Worm (Caenorhabditis elegans) whole organism, late embryonic: Measurements from ENCODE around the gene F35G2.3.

Experiments
- C08G9.2 ChIP-seq: sonication (generic microtip); optimal IDR thresholded peaks from 2 replicates; lab custom pipeline; 2016; ENCODE audit warnings: mild to moderate bottlenecking, missing genetic modification characterization, moderate library complexity, missing compliant biosample characterization
- ceh-14 ChIP-seq: sonication (generic microtip); optimal IDR thresholded peaks from 2 replicates; lab custom pipeline; 2016; ENCODE audit warnings: missing genotype, missing genetic modification characterization, missing compliant biosample characterization
- ceh-31 ChIP-seq: sonication (generic microtip); optimal IDR thresholded peaks from 2 replicates; lab custom pipeline; 2016; ENCODE audit warnings: missing genetic modification characterization, missing compliant biosample characterization
- ceh-34 ChIP-seq: sonication (generic microtip); optimal IDR thresholded peaks from 2 replicates; lab custom pipeline; 2016; ENCODE audit warnings: mild to moderate bottlenecking, missing genetic modification characterization, missing compliant biosample characterization
- dmd-4 ChIP-seq: sonication (generic microtip); optimal IDR thresholded peaks from 2 replicates; lab custom pipeline; 2016; ENCODE audit warnings: borderline replicate concordance, missing genetic modification characterization, missing compliant biosample characterization
- fkh-6 ChIP-seq: sonication (generic microtip); optimal IDR thresholded peaks from 2 replicates; lab custom pipeline; 2016; ENCODE audit warnings: missing genetic modification characterization, missing compliant biosample characterization
- nfya-1 ChIP-seq: sonication (generic microtip); optimal IDR thresholded peaks from 2 replicates; lab custom pipeline; 2017; ENCODE audit warnings: missing genetic modification characterization, mild to moderate bottlenecking, missing compliant biosample characterization, antibody characterized with exemption, moderate library complexity
- nhr-11 ChIP-seq: fragments of 150-350 bp; optimal IDR thresholded peaks from 2 replicates; lab custom pipeline; 2014; ENCODE audit warnings: missing biosample characterization, missing genetic modification characterization
- pag-3 ChIP-seq: sonication (generic microtip); optimal IDR thresholded peaks from 2 replicates; lab custom pipeline; 2016; ENCODE audit warnings: missing compliant biosample characterization, missing genetic modification characterization, borderline replicate concordance
- pax-1 ChIP-seq: fragments of 150-350 bp; optimal IDR thresholded peaks from 2 replicates; lab custom pipeline; 2014; ENCODE audit warnings: missing biosample characterization, missing genetic modification characterization
- ref-2 ChIP-seq: sonication (generic microtip); optimal IDR thresholded peaks from 2 replicates; lab custom pipeline; 2016; ENCODE audit warnings: missing genetic modification characterization, missing compliant biosample characterization
- tbx-2 ChIP-seq: sonication (generic microtip); optimal IDR thresholded peaks from 2 replicates; lab custom pipeline; 2016; ENCODE audit warnings: missing genetic modification characterization, missing compliant biosample characterization
- unc-42 ChIP-seq: sonication (generic microtip); optimal IDR thresholded peaks from 2 replicates; lab custom pipeline; 2016; ENCODE audit warnings: missing genotype, missing genetic modification characterization, missing compliant biosample characterization

The F35G2.3 gene

DNA sequence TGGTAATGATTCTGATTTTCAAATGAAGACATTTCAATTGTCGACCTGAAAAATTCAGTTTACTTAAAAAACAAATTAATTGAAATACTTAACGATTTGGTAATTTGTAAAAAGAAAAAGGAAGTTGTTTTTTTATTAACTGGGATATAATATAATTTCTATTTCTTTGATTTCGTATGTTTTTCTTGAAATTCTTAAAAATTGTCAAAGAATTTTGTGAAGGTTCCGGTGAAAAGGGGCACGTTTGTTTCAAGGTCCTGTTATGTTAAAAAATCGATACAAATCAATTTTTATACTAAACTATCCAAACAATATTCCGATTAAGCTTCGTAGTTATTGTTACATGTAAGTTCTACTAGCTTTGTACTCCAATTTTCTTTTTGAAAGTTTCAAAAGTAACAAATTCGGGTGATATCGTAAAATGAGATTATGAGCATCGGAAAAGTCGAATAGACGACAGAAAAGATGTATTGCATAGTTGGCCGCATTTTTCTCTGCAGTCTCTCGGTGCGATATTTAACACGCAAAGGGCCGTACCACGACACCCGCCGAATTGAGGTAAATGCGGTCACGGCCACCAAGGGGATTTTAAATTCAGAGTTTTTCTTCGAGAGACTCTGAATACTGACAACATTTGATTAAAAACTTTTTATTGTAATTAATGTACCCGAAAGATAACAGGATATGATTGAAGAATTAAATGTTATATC lies 49.9 kb downstream of the F35G2.3 start, which contains the start of gene Y39C12A.9:
Y39C12A.9 (minus strand) TSS at position 51 of the 710 bp plus-strand sequence.
- TF ChIP-seq ref-2 (tag; lab: Kevin White, UChicago) (no peak), C08G9.2 (no peak), fkh-6 (tag; lab: Kevin White, UChicago) (no peak), ceh-34 (peak; percentile 4), pag-3 (tag; lab: Kevin White, UChicago) (no peak), nfya-1 (tag; lab: Kevin White, UChicago) (no peak), unc-42 (tag; lab: Kevin White, UChicago) (peak; percentile 8), ceh-31 (tag; lab: Kevin White, UChicago) (peak; percentile 8), pax-1 (tag; lab: Kevin White, UChicago) (no peak), dmd-4 (tag; lab: Kevin White, UChicago) (no peak), nhr-11 (no peak), ceh-14 (tag; lab: Kevin White, UChicago) (no peak), tbx-2 (peak; percentile 40)
